Worm (Caenorhabditis elegans) whole organism, young adult: Measurements from ENCODE around the gene F49E12.8.

Source experiments
- B0019.2 ChIP-seq: fragments of 200-800 bp; sonication (Bioruptor generic); conservative IDR thresholded peaks from 2 replicates; pipeline ENCODE4 v1.3.6; 2022; ENCODE audit warnings: missing genetic modification reagents, missing genetic modification characterization, missing compliant biosample characterization
- B0035.1 ChIP-seq: sonication (generic microtip); optimal IDR thresholded peaks from 2 replicates; lab custom pipeline; 2016; ENCODE audit warnings: missing genetic modification characterization, mild to moderate bottlenecking, missing compliant biosample characterization, missing genotype, missing genetic modification reagents
- F23B12.7 ChIP-seq: sonication (generic microtip); optimal IDR thresholded peaks from 2 replicates; lab custom pipeline; 2017; ENCODE audit warnings: missing genetic modification characterization, mild to moderate bottlenecking, missing compliant biosample characterization, antibody characterized with exemption, moderate library complexity; ENCODE audit not compliant: insufficient read depth
- F33H1.4 ChIP-seq: fragments of 200-800 bp; sonication (Bioruptor generic); IDR thresholded peaks from 2 replicates; pipeline ENCODE4 v1.3.6; 2022; ENCODE audit warnings: missing genetic modification reagents, missing genetic modification characterization, missing compliant biosample characterization
- Y67H2A.10 ChIP-seq: fragments of 200-800 bp; sonication (Bioruptor generic); conservative IDR thresholded peaks from 2 replicates; pipeline ENCODE4 v1.3.6; 2022; ENCODE audit warnings: missing genetic modification reagents, missing genetic modification characterization, missing compliant biosample characterization
- ama-1 ChIP-seq, 3 experiments: fragments of 150-350 bp in 1 of 3; sonication (generic microtip) in 2 of 3; optimal IDR thresholded peaks; 2 replicates each; lab custom pipeline; 2014 to 2018; ENCODE audit warnings: missing biosample characterization in 2 of 3, missing genetic modification characterization in 2 of 3, missing genetic modification reagents in 2 of 3
- aptf-2 ChIP-seq: fragments of 200-800 bp; sonication (Bioruptor generic); conservative IDR thresholded peaks from 2 replicates; pipeline ENCODE4 v1.3.6; 2022; ENCODE audit warnings: missing genetic modification reagents, missing genetic modification characterization, missing compliant biosample characterization
- aptf-3 ChIP-seq: fragments of 200-800 bp; sonication (Bioruptor generic); IDR thresholded peaks from 2 replicates; pipeline ENCODE4 v1.3.6; 2022; ENCODE audit warnings: missing genetic modification characterization, missing compliant biosample characterization
- attf-3 ChIP-seq: fragments of 200-800 bp; sonication (Bioruptor generic); conservative IDR thresholded peaks from 2 replicates; pipeline ENCODE4 v1.3.6; 2022; ENCODE audit warnings: missing genetic modification reagents, missing genetic modification characterization, missing compliant biosample characterization
- ceh-58 ChIP-seq: fragments of 200-800 bp; sonication (Bioruptor generic); IDR thresholded peaks from 2 replicates; pipeline ENCODE4 v1.3.6; 2022; ENCODE audit warnings: missing genetic modification characterization, missing compliant biosample characterization
- ceh-79 ChIP-seq: sonication (generic microtip); optimal IDR thresholded peaks from 2 replicates; lab custom pipeline; 2017; ENCODE audit warnings: mild to moderate bottlenecking, missing genetic modification characterization, missing compliant biosample characterization
- egl-44 ChIP-seq: fragments of 200-800 bp; sonication (Bioruptor generic); IDR thresholded peaks from 2 replicates; pipeline ENCODE4 v1.3.6; 2022; ENCODE audit warnings: missing genetic modification reagents, missing genetic modification characterization, missing compliant biosample characterization
- hlh-12 ChIP-seq: sonication (generic microtip); optimal IDR thresholded peaks from 2 replicates; lab custom pipeline; 2016; ENCODE audit warnings: missing genetic modification characterization, missing compliant biosample characterization
- hrde-1 ChIP-seq: sonication (generic microtip); optimal IDR thresholded peaks from 2 replicates; lab custom pipeline; 2016; ENCODE audit warnings: missing genetic modification characterization, mild to moderate bottlenecking, missing compliant biosample characterization, moderate library complexity, missing genotype, missing genetic modification reagents, borderline replicate concordance
- let-526 ChIP-seq: fragments of 200-800 bp; sonication (Bioruptor generic); IDR thresholded peaks from 2 replicates; pipeline ENCODE4 v1.3.6; 2022; ENCODE audit warnings: missing genetic modification reagents, missing genetic modification characterization, missing compliant biosample characterization
- lin-40 ChIP-seq: sonication (generic microtip); optimal IDR thresholded peaks from 2 replicates; lab custom pipeline; 2016; ENCODE audit warnings: missing genetic modification characterization, mild to moderate bottlenecking, missing compliant biosample characterization, missing genotype, missing genetic modification reagents
- lir-1 ChIP-seq: fragments of 200-800 bp; sonication (Bioruptor generic); conservative IDR thresholded peaks from 2 replicates; pipeline ENCODE4 v1.3.6; 2022; ENCODE audit warnings: missing genetic modification reagents, missing genetic modification characterization, missing compliant biosample characterization
- lsl-1 ChIP-seq: fragments of 200-800 bp; sonication (Bioruptor generic); optimal IDR thresholded peaks from 2 replicates; lab custom pipeline; 2018; ENCODE audit warnings: mild to moderate bottlenecking, missing genetic modification characterization, moderate library complexity, missing compliant biosample characterization
- madf-6 ChIP-seq: fragments of 200-800 bp; sonication (Bioruptor generic); IDR thresholded peaks from 2 replicates; pipeline ENCODE4 v1.3.6; 2022; ENCODE audit warnings: missing genetic modification reagents, missing genetic modification characterization, missing compliant biosample characterization
- mel-28 ChIP-seq: sonication (generic microtip); optimal IDR thresholded peaks from 2 replicates; lab custom pipeline; 2016; ENCODE audit warnings: borderline replicate concordance, mild to moderate bottlenecking, missing genetic modification characterization, missing compliant biosample characterization
- nfya-1 ChIP-seq: sonication (generic microtip); optimal IDR thresholded peaks from 2 replicates; lab custom pipeline; 2017; ENCODE audit warnings: antibody characterized with exemption, missing compliant biosample characterization, missing genetic modification characterization, borderline replicate concordance; ENCODE audit not compliant: insufficient read depth
- nhr-27 ChIP-seq: fragments of 200-800 bp; sonication (Bioruptor generic); optimal IDR thresholded peaks from 2 replicates; lab custom pipeline; 2018; ENCODE audit warnings: mild to moderate bottlenecking, missing genetic modification characterization, moderate library complexity, missing compliant biosample characterization
- nhr-80 ChIP-seq: sonication (generic microtip); optimal IDR thresholded peaks from 2 replicates; lab custom pipeline; 2016; ENCODE audit warnings: missing genetic modification characterization, missing compliant biosample characterization
- rpc-1 ChIP-seq, 2 experiments: fragments of 150-350 bp in 1 of 2; sonication (generic microtip) in 1 of 2; optimal IDR thresholded peaks; 2 replicates each; lab custom pipeline; 2014 to 2018; ENCODE audit warnings: missing biosample characterization in 1 of 2, missing genetic modification characterization in 1 of 2, missing genetic modification reagents in 1 of 2, missing genotype in 1 of 2
- snpc-1.1 ChIP-seq: sonication (generic microtip); optimal IDR thresholded peaks from 2 replicates; lab custom pipeline; 2017; ENCODE audit warnings: missing genetic modification characterization, mild to moderate bottlenecking, missing compliant biosample characterization, antibody characterized with exemption, moderate library complexity, missing genotype, missing genetic modification reagents; ENCODE audit not compliant: insufficient read depth
- snpc-3.4 ChIP-seq: sonication (generic microtip); optimal IDR thresholded peaks from 2 replicates; lab custom pipeline; 2017; ENCODE audit warnings: missing genetic modification characterization, mild to moderate bottlenecking, missing compliant biosample characterization, antibody characterized with exemption, moderate library complexity, missing genotype, missing genetic modification reagents
- ztf-25 ChIP-seq: fragments of 200-800 bp; sonication (Bioruptor generic); IDR thresholded peaks from 2 replicates; pipeline ENCODE4 v1.3.6; 2022; ENCODE audit warnings: missing genetic modification reagents, missing genetic modification characterization, missing compliant biosample characterization

The F49E12.8 gene

DNA sequence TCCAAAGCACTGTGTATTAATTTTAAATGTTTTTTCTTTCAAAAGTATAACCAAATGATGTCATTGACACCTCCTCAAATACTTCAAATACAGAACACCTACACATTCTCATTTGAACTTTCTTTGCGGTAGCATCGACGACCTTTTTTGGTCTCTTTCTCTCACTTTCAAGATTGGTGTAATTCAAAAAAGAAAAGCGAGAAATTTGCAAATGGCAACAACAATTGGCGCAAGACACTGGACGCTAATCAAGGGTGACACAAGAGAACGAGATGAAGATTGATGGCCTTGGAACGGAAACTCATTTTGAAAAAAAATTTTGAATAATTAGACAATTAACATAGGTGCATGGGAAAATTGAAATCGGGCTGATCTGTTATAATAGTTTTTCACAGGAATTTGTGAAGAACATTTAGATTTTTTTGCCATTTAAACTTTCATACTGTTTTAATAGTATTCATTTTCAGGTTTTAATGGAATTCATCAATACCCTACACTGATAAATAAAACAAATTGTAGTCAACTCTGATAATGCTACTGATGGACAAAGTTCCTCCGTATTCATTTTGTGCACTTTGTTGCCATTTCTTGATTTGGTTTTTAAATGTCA is 23.1 kb upstream of the F49E12.8 start, which contains the start of gene fdgt-2:
Gene fdgt-2 (plus strand): TSS at position 560 of the 610 bp plus-strand sequence.
- TF ChIP-seq F23B12.7 (tag; lab: Kevin White, UChicago) = no peak
- no peak for TF ChIP-seq lir-1
- TF ChIP-seq ama-1 (optimal IDR thresholded peaks at IDR 0.05; lab: Kevin White, UChicago) = no peak
- TF ChIP-seq ama-1 (GFP tag; optimal IDR thresholded peaks at IDR 0.05; lab: Kevin White, UChicago) = no peak

DNA sequence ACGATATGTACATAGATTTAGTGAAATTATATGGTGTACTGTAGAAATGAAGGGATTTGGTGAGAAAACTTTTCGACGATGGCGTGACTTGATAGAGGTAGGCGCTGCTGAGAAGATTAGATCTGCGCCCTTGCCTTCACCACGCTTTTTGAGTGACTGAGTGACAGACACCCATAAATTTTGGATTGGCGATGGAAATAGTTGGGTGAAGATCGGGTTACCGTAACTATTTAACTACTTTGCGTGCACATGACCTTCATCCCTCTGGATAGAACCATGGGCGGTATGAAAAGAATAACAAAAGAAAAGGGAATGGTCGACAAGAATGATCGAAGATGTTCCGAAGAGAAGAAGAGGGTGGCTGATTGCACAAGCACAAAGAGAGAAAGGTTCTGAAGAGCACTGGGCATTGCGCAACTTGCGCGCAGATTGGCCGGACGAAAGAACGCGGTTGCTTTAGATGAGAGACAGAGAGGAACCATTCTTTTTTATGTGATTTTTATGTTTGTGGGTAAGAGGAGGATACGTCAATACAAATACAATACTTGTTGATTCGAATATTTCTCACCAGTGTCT is 21.4 kb upstream of the F49E12.8 start:
- TF ChIP-seq ceh-58 (GFP tag; lab: Robert Waterston, UW) (no peak), attf-3 (GFP tag; lab: Robert Waterston, UW) (no peak), B0035.1 (tag; lab: Kevin White, UChicago) (no peak), F33H1.4 (GFP tag; lab: Robert Waterston, UW) (no peak), hrde-1 (tag; lab: Kevin White, UChicago) (no peak), snpc-1.1 (tag; lab: Kevin White, UChicago) (no peak), let-526 (GFP tag; lab: Robert Waterston, UW) (no peak), lin-40 (no peak), ceh-79 (tag; lab: Kevin White, UChicago) (no peak), egl-44 (GFP tag; lab: Robert Waterston, UW) (no peak), nhr-27 (tag; lab: Kevin White, UChicago) (no peak), madf-6 (GFP tag; lab: Robert Waterston, UW) (no peak), ztf-25 (GFP tag; lab: Robert Waterston, UW) (no peak), hlh-12 (tag; lab: Kevin White, UChicago) (no peak), aptf-2 (GFP tag; lab: Robert Waterston, UW) (no peak), B0019.2 (GFP tag; lab: Robert Waterston, UW) (no peak), lsl-1 (GFP tag; lab: Kevin White, UChicago) (no peak)

DNA sequence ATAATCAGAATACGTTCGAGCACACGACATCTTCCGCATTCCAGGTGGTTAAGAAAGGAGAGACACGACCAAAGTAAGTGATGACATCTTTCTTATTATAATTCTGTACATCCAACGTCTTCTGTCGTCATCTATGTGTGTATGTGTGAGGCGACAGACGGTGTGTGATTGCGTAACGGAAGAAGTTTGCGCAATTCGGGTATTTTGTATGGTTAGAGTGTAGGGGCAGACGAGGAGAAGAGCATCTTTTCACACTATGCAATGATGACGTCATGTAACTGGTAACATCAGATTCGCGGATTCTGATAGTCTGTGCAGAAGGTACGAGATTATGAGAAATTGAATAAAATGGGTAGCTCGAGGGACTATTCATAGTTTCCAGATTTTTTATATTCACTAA is 20.9 kb upstream of the F49E12.8 start:
- no peak for TF ChIP-seq nfya-1 (tag; lab: Kevin White, UChicago)
- TF ChIP-seq madf-6 (GFP tag; lab: Robert Waterston, UW) = no peak
- no peak for TF ChIP-seq snpc-1.1 (tag; lab: Kevin White, UChicago)
- TF ChIP-seq Y67H2A.10 (GFP tag; lab: Robert Waterston, UW) = no peak
- TF ChIP-seq mel-28 (tag; lab: Kevin White, UChicago) = no peak
- TF ChIP-seq aptf-3 = no peak
- TF ChIP-seq, all 124 proteins: peak for 0

DNA sequence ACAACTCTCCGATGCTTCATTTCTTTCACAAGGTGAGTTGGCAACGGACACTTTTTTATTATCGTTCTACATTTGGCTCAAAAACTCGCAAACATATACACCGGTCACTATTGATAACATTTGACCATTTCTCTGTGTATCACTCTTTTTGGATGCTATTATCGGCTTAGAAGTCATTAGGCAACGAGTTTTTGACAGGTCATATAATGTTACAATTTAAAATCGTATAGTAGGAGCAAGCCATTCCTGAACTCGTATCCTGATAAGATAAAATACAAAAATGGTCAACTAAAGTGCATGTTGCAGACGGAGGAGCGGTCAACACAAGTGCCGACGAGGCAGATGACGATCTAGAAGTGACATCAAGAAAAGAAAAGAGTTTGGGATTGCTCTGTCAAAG is 18.8 kb upstream of the F49E12.8 start:
- TF ChIP-seq nhr-80 (peak; percentile 0), snpc-3.4 (tag; lab: Kevin White, UChicago) (no peak)
- TF ChIP-seq, all 124 proteins: peak for 1

DNA sequence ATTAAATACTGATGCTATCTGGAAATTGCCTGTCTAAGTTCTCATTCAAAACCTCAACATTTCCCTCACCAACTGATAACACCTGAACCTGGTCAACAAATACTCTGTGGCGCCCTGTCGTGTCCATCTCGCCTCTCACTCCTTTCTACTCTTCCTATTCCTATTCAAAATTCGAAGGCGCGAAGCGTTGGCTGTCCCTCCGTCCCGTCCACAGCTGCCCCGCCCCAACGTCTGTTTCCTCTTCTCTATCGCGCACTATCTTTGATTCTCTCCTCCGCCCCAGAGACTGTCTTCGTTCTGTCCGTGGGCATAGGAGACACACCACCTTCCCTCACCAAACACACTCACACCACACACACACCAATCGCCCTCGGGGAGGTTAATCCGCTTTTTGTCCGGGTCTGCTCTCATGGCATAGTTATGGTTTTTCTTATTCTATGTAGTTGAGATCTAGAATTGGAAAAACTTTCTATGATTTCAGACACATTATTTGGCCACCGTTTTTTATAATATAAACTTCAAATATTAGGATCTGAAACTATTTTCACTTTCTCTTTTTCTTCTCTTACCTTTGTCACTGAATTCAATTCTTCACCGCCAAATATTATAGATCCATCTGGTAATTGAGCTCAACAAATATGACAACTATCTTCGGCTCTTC is 18.1 kb upstream of the F49E12.8 start, which contains the start of gene efl-3:
Gene efl-3 (plus strand): TSS at position 611 of the 661 bp plus-strand sequence.
- TF ChIP-seq rpc-1 (optimal IDR thresholded peaks at IDR 0.05; lab: Kevin White, UChicago) (no peak), rpc-1 (tag; optimal IDR thresholded peaks at IDR 0.05; lab: Kevin White, UChicago) (no peak), nhr-80 (peak; percentile 74)
